Fruit fly (Drosophila melanogaster): ENCODE results near the gene foxo.

foxo gene

DNA sequence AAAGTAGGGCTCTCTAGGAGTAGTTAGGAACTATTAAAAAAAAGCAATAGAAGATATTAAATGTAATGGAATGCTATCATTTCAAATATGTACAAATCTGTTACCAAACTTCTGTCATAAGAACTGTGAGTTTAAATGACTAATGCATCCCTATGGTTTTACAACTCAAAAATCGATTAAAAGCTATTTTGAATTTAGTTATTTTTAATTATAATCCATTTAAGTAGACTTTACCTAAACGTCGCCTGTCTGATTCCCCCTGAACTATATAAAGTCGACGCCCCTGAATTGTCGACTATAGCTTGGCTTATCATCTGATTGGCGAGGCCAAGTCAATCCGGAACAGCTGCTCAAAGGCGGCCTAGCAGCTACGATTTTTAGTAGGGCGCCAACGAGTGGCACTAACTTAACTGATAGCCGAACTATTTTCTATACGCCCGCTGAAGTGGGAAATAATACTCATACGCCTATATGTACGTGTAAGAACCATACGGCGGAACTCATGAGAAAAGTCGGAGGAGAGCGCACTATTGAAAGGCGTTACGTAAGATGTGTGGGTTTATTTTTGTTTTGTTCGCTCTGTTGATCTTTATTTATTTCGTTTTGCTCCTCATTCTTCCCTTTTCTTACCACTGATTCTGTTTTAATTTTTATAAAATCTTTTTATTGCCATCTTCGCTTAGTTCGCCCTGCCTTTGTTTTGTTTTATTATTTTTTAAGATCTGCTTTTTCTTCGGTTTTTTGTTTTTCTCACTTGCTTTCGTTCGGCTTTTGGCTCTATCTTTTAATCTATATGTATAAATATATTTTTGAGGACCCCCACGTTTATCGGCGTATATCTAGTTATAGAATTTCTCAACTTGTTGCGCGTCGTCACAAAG lies 5.5 kb downstream of the foxo start (continued):
- TF ChIP-seq spab (GFP tag; optimal IDR thresholded peaks at IDR 0.05) (peak; percentile 76), fd59A (GFP tag; optimal IDR thresholded peaks at IDR 0.05) (peak; percentile 90), CG6792 (GFP tag; optimal IDR thresholded peaks at IDR 0.05) (peak; percentile 45), CG3919 (GFP tag; optimal IDR thresholded peaks at IDR 0.05) (peak; percentile 66), achi (GFP tag; optimal IDR thresholded peaks at IDR 0.05) (peak; percentile 76), CG32006 (GFP tag; optimal IDR thresholded peaks at IDR 0.05) (peak; percentile 44), CG3032 (tag; optimal IDR thresholded peaks at IDR 0.05) (peak; percentile 92), dac (GFP tag; optimal IDR thresholded peaks at IDR 0.05) (no peak), Met (GFP tag; optimal IDR thresholded peaks at IDR 0.05) (peak; percentile 54), pdm3 (GFP tag; optimal IDR thresholded peaks at IDR 0.05) (peak; percentile 71), Hr4 (GFP tag; optimal IDR thresholded peaks at IDR 0.05) (no peak), CG11902 (GFP tag; optimal IDR thresholded peaks at IDR 0.05) (peak; percentile 71), ss (GFP tag; optimal IDR thresholded peaks at IDR 0.05) (peak in 1 of 2 experiments; percentile 75), CG16779 (tag; optimal IDR thresholded peaks at IDR 0.05) (no peak), Ets21C (GFP tag; optimal IDR thresholded peaks at IDR 0.05) (peak; percentile 34), svp (GFP tag) (peak; percentile 85), salr (GFP tag; optimal IDR thresholded peaks at IDR 0.05) (peak in 1 of 2 experiments; percentile 47), esn (GFP tag; optimal IDR thresholded peaks at IDR 0.05) (peak; percentile 51), Ets96B (tag; optimal IDR thresholded peaks at IDR 0.05) (peak; percentile 88), net (GFP tag; optimal IDR thresholded peaks at IDR 0.05) (no peak), acj6 (GFP tag; optimal IDR thresholded peaks at IDR 0.05) (peak; percentile 67), CG4318 (GFP tag; optimal IDR thresholded peaks at IDR 0.05) (peak; percentile 38), Eip78C (GFP tag) (peak; percentile 93), Smox (GFP tag; optimal IDR thresholded peaks at IDR 0.05) (peak; percentile 52), CG31627 (GFP tag; optimal IDR thresholded peaks at IDR 0.05) (peak; percentile 61)

DNA sequence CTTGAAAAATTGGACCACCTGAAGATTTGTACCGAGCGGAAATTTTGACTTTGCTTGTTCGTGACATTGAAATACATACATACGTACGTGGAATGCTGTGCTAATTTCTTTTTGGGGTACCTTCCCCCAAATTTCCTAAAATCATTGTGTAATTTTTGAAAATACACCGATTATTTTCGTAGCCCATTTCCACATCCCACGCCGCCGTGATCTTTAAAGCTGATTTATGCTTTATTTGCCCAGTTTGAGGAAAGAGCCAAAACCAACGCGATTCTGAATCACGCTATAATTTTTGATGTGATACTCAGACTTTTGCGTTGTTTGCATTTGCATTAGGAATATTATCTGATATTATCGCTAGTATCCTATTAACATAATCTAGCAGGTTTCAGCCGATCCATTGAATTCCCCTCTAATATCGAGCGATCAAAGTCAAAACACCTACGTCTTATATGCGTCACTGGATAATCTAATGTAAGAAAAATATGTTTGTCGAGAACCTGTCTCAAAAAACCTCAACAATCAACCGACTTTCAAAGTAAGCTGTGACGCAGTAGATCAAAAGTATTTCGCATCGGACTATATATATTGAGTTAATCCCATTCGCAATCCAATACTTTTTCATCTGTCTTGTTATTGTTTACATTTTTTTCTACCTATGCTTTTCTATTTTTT lies 6.3 kb downstream of the foxo start:
- TF ChIP-seq Hr39 (GFP tag; optimal IDR thresholded peaks at IDR 0.05) (no peak), Ets96B (tag; optimal IDR thresholded peaks at IDR 0.05) (no peak), Lpt (GFP tag; optimal IDR thresholded peaks at IDR 0.05) (no peak), fd85E (GFP tag; optimal IDR thresholded peaks at IDR 0.05) (no peak), acj6 (GFP tag; optimal IDR thresholded peaks at IDR 0.05) (no peak), spab (GFP tag; optimal IDR thresholded peaks at IDR 0.05) (no peak), vri (GFP tag; optimal IDR thresholded peaks at IDR 0.05) (no peak), CG6276 (GFP tag; optimal IDR thresholded peaks at IDR 0.05) (no peak), Blimp-1 (GFP tag; optimal IDR thresholded peaks at IDR 0.05) (no peak), CG11762 (GFP tag; optimal IDR thresholded peaks at IDR 0.05; ENCODE audit: insufficient read depth) (no peak), OdsH (GFP tag; optimal IDR thresholded peaks at IDR 0.05) (no peak), CG6854 (GFP tag; optimal IDR thresholded peaks at IDR 0.05) (no peak), CG3032 (tag; optimal IDR thresholded peaks at IDR 0.05) (no peak)

DNA sequence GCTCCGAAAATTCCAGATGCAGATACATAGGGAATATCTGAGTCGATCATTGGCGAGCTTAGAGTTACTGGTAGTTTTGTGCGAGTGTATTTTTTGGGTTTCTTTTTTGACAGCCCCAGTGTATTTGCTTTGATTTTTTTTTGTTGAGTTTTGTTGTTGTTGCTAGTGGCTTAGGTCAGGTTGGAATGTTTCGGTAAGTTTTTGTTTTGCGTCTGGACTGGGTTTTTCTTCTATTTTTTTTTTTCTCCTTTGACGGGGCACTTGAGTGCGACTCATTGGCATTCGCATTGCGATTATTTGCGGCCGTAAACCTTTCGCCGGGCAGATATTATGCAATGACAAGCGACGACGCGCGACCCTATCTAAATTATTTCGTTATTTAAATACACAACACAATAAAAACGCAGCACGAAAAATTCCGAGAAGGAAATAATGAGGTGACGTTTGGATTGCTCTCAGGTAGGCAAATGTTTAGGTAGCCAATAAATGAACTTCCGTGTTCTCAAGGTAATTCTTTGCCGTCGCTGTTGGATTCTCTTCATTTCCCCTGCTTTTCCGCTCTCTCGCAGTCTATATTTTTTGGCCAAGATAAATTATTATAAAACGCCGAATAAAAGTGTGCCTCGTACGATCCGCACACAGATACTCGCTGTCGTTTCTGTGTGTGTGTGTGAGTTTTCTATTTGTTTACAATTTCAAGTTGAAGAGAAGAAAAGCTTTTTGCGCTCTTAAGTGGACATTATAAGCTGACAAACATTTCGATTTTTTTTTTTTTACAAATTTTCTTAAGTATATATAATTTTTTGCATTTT lies 7.6 kb downstream of the foxo start:
- TF ChIP-seq vri (GFP tag; optimal IDR thresholded peaks at IDR 0.05) (peak; percentile 59), fkh (GFP tag; optimal IDR thresholded peaks at IDR 0.05) (peak; percentile 20), svp (GFP tag) (peak; percentile 53), Eip78C (GFP tag) (peak; percentile 14), CG34406 (GFP tag; optimal IDR thresholded peaks at IDR 0.05) (no peak), net (GFP tag; optimal IDR thresholded peaks at IDR 0.05) (no peak)
